Fruit fly (Drosophila melanogaster) whole organism, wandering third instar larva: ENCODE data around the gene CG43610.

ENCODE experiments used
- OdsH ChIP-seq: fragments of 200-800 bp; sonication (Bioruptor generic); optimal IDR thresholded peaks from 2 replicates; lab custom pipeline; 2016; ENCODE audit warnings: missing biosample characterization, mild to moderate bottlenecking, missing genetic modification characterization
- Vsx2 ChIP-seq: fragments of 200-300, 225-300 bp; sonication (Bioruptor generic); optimal IDR thresholded peaks from 2 replicates; lab custom pipeline; 2018; ENCODE audit warnings: missing biosample characterization, missing genetic modification characterization; ENCODE audit not compliant: partially characterized antibody
- dl ChIP-seq, 2 experiments: fragments of 175-275, 200-275 bp in 1 of 2; fragments of 200-275 bp in 1 of 2; sonication (Bioruptor generic); optimal IDR thresholded peaks; lab custom pipeline; 2018; ENCODE audit warnings: mild to moderate bottlenecking in 2 of 2, missing biosample characterization in 2 of 2, missing genetic modification characterization in 2 of 2, moderate library complexity in 2 of 2; ENCODE audit not compliant: partially characterized antibody in 2 of 2, insufficient read depth in 1 of 2
- dmrt93B ChIP-seq: fragments of 200-800 bp; sonication (Bioruptor generic); optimal IDR thresholded peaks from 2 replicates; lab custom pipeline; 2018; ENCODE audit warnings: missing biosample characterization, mild to moderate bottlenecking, missing genetic modification characterization
- foxo ChIP-seq, 2 experiments: fragments of 200-800 bp; sonication (Bioruptor generic); optimal IDR thresholded peaks; 2 replicates in 1 of 2; 3 replicates in 1 of 2; lab custom pipeline; 2016 to 2017; ENCODE audit warnings: missing biosample characterization in 2 of 2, missing genetic modification characterization in 2 of 2
- jim ChIP-seq: fragments of 175-275, 200-325 bp; sonication (Bioruptor generic); optimal IDR thresholded peaks from 2 replicates; lab custom pipeline; 2016; ENCODE audit warnings: missing biosample characterization, mild to moderate bottlenecking, missing genetic modification characterization
- lola ChIP-seq: fragments of >200 bp; optimal IDR thresholded peaks from 2 replicates; lab custom pipeline; 2017; ENCODE audit warnings: missing biosample characterization, missing genetic modification characterization
- pan ChIP-seq: fragments of >200 bp; optimal IDR thresholded peaks from 2 replicates; lab custom pipeline; 2017

DNA sequence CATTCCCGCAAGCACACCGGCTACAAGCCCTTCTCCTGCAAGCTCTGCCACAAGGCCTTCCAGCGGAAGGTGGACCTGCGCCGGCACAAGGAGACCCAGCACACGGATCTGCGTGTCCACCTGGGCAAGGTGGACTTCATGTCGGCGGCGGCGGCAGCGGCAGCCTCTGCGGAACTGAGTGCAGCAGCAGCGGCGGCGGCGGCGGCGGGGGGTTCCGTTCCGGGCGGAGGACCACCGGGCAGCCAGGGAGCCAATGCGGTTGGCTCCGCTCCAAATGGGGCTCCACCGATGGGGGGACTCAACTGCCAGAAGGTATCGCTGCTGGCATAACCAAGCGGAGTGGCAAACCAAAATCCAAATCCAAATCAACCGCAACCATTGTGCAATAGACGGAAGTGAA is 38.8 kb downstream of the CG43610 start:
- TF ChIP-seq Vsx2 (no peak), dl (GFP tag; optimal IDR thresholded peaks at IDR 0.05; lab: Kevin White, UChicago; ENCODE audit: insufficient read depth in 1 of 2, partially characterized antibody in 2 of 2) (no peak), jim (no peak), lola (no peak), foxo (GFP tag; optimal IDR thresholded peaks at IDR 0.05; lab: Kevin White, UChicago) (no peak), OdsH (GFP tag; lab: Kevin White, UChicago) (no peak), pan (no peak), dmrt93B (no peak)
